Worm (Caenorhabditis elegans) whole organism, L4/young adult: ENCODE data around the gene clec-148.

ENCODE experiments used
- W03F9.2 ChIP-seq: fragments of 150-350 bp; optimal IDR thresholded peaks from 2 replicates; lab custom pipeline; 2014; ENCODE audit warnings: missing biosample characterization, missing genetic modification characterization
- him-1 ChIP-seq: sonication (generic microtip); optimal IDR thresholded peaks from 2 replicates; lab custom pipeline; 2016; ENCODE audit warnings: missing genotype, missing genetic modification reagents, missing genetic modification characterization, missing compliant biosample characterization

ce11 chrIII:183072-183471 lies 7.4 kb upstream of the clec-148 start:
- no peak for TF ChIP-seq him-1 (tag; lab: Kevin White, UChicago)
- TF ChIP-seq W03F9.2 (tag; lab: Kevin White, UChicago) = no peak
